Worm (Caenorhabditis elegans) whole organism, early embryonic: Measurements from ENCODE around the gene grd-10.
"Not testable (repeated sequence)": the region's sequence is repeated elsewhere in the genome, so short reads cannot be mapped to it uniquely, and the experiment has no call there.

ENCODE experiments used
- B0310.2 ChIP-seq: sonication (generic microtip); optimal IDR thresholded peaks from 2 replicates; lab custom pipeline; 2016; ENCODE audit warnings: mild to moderate bottlenecking, missing genetic modification characterization, missing compliant biosample characterization
- F13C5.2 ChIP-seq: sonication (generic microtip); optimal IDR thresholded peaks from 2 replicates; lab custom pipeline; 2017; ENCODE audit warnings: mild to moderate bottlenecking, missing genetic modification characterization, inconsistent platforms, missing compliant biosample characterization
- aly-1 ChIP-seq: sonication (generic microtip); optimal IDR thresholded peaks from 2 replicates; lab custom pipeline; 2016; ENCODE audit warnings: missing genetic modification characterization, missing compliant biosample characterization
- ama-1 ChIP-seq: fragments of 150-350 bp; optimal IDR thresholded peaks from 2 replicates; lab custom pipeline; 2014
- ceh-13 ChIP-seq: fragments of 200-800 bp; sonication (Bioruptor generic); optimal IDR thresholded peaks from 2 replicates; lab custom pipeline; 2018; ENCODE audit warnings: mild to moderate bottlenecking, missing genetic modification characterization, missing compliant biosample characterization
- ceh-36 ChIP-seq: sonication (generic microtip); optimal IDR thresholded peaks from 2 replicates; lab custom pipeline; 2016; ENCODE audit warnings: missing genetic modification characterization, inconsistent platforms, missing compliant biosample characterization
- ets-7 ChIP-seq: sonication (generic microtip); optimal IDR thresholded peaks from 2 replicates; lab custom pipeline; 2016; ENCODE audit warnings: missing genotype, missing genetic modification characterization, missing compliant biosample characterization
- flt-1 ChIP-seq: fragments of 200-800 bp; sonication (Bioruptor generic); IDR thresholded peaks from 2 replicates; pipeline ENCODE4 v1.3.6; 2022; ENCODE audit warnings: missing genetic modification characterization, missing compliant biosample characterization
- hmbx-1 ChIP-seq: sonication (generic microtip); optimal IDR thresholded peaks from 2 replicates; lab custom pipeline; 2016; ENCODE audit warnings: mild to moderate bottlenecking, missing genetic modification characterization, missing compliant biosample characterization
- hmg-4 ChIP-seq: fragments of 200-800 bp; sonication (Bioruptor generic); optimal IDR thresholded peaks from 2 replicates; lab custom pipeline; 2018; ENCODE audit warnings: mild to moderate bottlenecking, missing genetic modification characterization, missing compliant biosample characterization
- hnd-1 ChIP-seq: sonication (generic microtip); optimal IDR thresholded peaks from 2 replicates; lab custom pipeline; 2016; ENCODE audit warnings: missing genetic modification characterization, missing compliant biosample characterization
- pes-1 ChIP-seq: fragments of 200-800 bp; sonication (Bioruptor generic); IDR thresholded peaks from 2 replicates; pipeline ENCODE4 v1.3.6; 2022; ENCODE audit warnings: missing genetic modification reagents, missing genetic modification characterization, missing compliant biosample characterization
- scrt-1 ChIP-seq: fragments of 200-800 bp; sonication (Bioruptor generic); IDR thresholded peaks from 2 replicates; pipeline ENCODE4 v1.3.6; 2022; ENCODE audit warnings: missing genetic modification characterization, missing compliant biosample characterization
- sea-1 ChIP-seq: fragments of 200-800 bp; sonication (Bioruptor generic); conservative IDR thresholded peaks from 2 replicates; pipeline ENCODE4 v1.3.6; 2022; ENCODE audit warnings: missing genetic modification characterization, missing compliant biosample characterization
- tbx-11 ChIP-seq: fragments of 200-800 bp; sonication (Bioruptor generic); IDR thresholded peaks from 2 replicates; pipeline ENCODE4 v1.3.6; 2022; ENCODE audit warnings: missing genetic modification characterization, missing compliant biosample characterization
- tbx-37 ChIP-seq: fragments of 200-800 bp; sonication (Bioruptor generic); conservative IDR thresholded peaks from 2 replicates; pipeline ENCODE4 v1.3.6; 2022; ENCODE audit warnings: missing genetic modification reagents, missing genetic modification characterization, missing compliant biosample characterization
- tra-4 ChIP-seq: sonication (generic microtip); optimal IDR thresholded peaks from 2 replicates; lab custom pipeline; 2017; ENCODE audit warnings: missing genetic modification characterization, missing compliant biosample characterization

Gene grd-10

ce11 chrIV:3422516-3422915 lies 18.3 kb upstream of the grd-10 start, which contains the start of gene C04C3.6:
TSS of gene C04C3.6 (minus strand) at chrIV:3422616.
- no peak for TF ChIP-seq flt-1 (GFP tag; lab: Robert Waterston, UW)
- no peak for TF ChIP-seq hmbx-1 (tag; lab: Kevin White, UChicago)
- TF ChIP-seq aly-1: no peak
- TF ChIP-seq hnd-1 (tag; lab: Kevin White, UChicago): no peak
- TF ChIP-seq scrt-1 (GFP tag; lab: Robert Waterston, UW): no peak
- no peak for TF ChIP-seq B0310.2 (tag; lab: Kevin White, UChicago)
- no peak for TF ChIP-seq tbx-37 (GFP tag; lab: Robert Waterston, UW)
- no peak for TF ChIP-seq F13C5.2 (tag; lab: Kevin White, UChicago)

- no peak for TF ChIP-seq B0310.2 (tag; lab: Kevin White, UChicago)
- TF ChIP-seq ceh-13: no peak
- no peak for TF ChIP-seq tbx-37 (GFP tag; lab: Robert Waterston, UW)
- TF ChIP-seq hmbx-1 (tag; lab: Kevin White, UChicago): no peak
- TF ChIP-seq flt-1 (GFP tag; lab: Robert Waterston, UW): no peak
- no peak for TF ChIP-seq tbx-11 (GFP tag; lab: Robert Waterston, UW)
- no peak for TF ChIP-seq hnd-1 (tag; lab: Kevin White, UChicago)
- no peak for TF ChIP-seq ama-1 (lab: Kevin White, UChicago)
- TF ChIP-seq tra-4 (tag; lab: Kevin White, UChicago): no peak
Observed at ce11 chrIV:3428434-3428950, 12.4 kb upstream of the grd-10 start, which contains the start of the genes C04C3.9 and srz-60. TSS of gene C04C3.9 (minus strand) at chrIV:3428534. TSS of gene srz-60 (plus strand) at chrIV:3428900.

- TF ChIP-seq scrt-1 (GFP tag; lab: Robert Waterston, UW); hmg-4 (GFP tag; lab: Kevin White, UChicago); B0310.2 (tag; lab: Kevin White, UChicago): not testable (repeated sequence)
Observed at ce11 chrIV:3433387-3433786, 7.5 kb upstream of the grd-10 start, which contains the start of gene C04C3.7. TSS of gene C04C3.7 (minus strand) at chrIV:3433487.

ce11 chrIV:3436021-3436420 lies 4.8 kb upstream of the grd-10 start, which contains the start of gene srz-32:
TSS of gene srz-32 (plus strand) at chrIV:3436321.
- no peak for TF ChIP-seq pes-1

- TF ChIP-seq tbx-11 (GFP tag; lab: Robert Waterston, UW): no peak
- TF ChIP-seq tra-4 (tag; lab: Kevin White, UChicago): no peak
Observed at ce11 chrIV:3438022-3438421, 2.8 kb upstream of the grd-10 start, which contains the start of gene grd-13. TSS of gene grd-13 (plus strand) at chrIV:3438312.

ce11 chrIV:3439354-3439753 lies 1.5 kb upstream of the grd-10 start, which contains the start of gene grd-3:
TSS of gene grd-3 (plus strand) at chrIV:3439655.
- no peak for TF ChIP-seq hmg-4 (GFP tag; lab: Kevin White, UChicago)
- no peak for TF ChIP-seq pes-1
- no peak for TF ChIP-seq ama-1 (lab: Kevin White, UChicago)
- TF ChIP-seq hnd-1 (tag; lab: Kevin White, UChicago): no peak
- no peak for TF ChIP-seq ceh-36 (tag; lab: Kevin White, UChicago)
- no peak for TF ChIP-seq tbx-11 (GFP tag; lab: Robert Waterston, UW)
- no peak for TF ChIP-seq scrt-1 (GFP tag; lab: Robert Waterston, UW)
- TF ChIP-seq ceh-13: no peak
- TF ChIP-seq tra-4 (tag; lab: Kevin White, UChicago): no peak
- no peak for TF ChIP-seq B0310.2 (tag; lab: Kevin White, UChicago)
- no peak for TF ChIP-seq tbx-37 (GFP tag; lab: Robert Waterston, UW)
- TF ChIP-seq ets-7 (tag; lab: Kevin White, UChicago): no peak
- TF ChIP-seq sea-1 (GFP tag; lab: Robert Waterston, UW): no peak
- no peak for TF ChIP-seq aly-1
- no peak for TF ChIP-seq hmbx-1 (tag; lab: Kevin White, UChicago)
- TF ChIP-seq F13C5.2 (tag; lab: Kevin White, UChicago): no peak

ce11 chrIV:3442513-3442912 lies 1.7 kb downstream of the grd-10 start:
- TF ChIP-seq hmbx-1 (tag; lab: Kevin White, UChicago) (no peak), ceh-13 (no peak), sea-1 (GFP tag; lab: Robert Waterston, UW) (no peak), tbx-11 (GFP tag; lab: Robert Waterston, UW) (no peak), aly-1 (no peak), hmg-4 (GFP tag; lab: Kevin White, UChicago) (no peak), scrt-1 (GFP tag; lab: Robert Waterston, UW) (no peak), ets-7 (tag; lab: Kevin White, UChicago) (no peak), hnd-1 (tag; lab: Kevin White, UChicago) (no peak), B0310.2 (tag; lab: Kevin White, UChicago) (no peak), F13C5.2 (tag; lab: Kevin White, UChicago) (no peak), flt-1 (GFP tag; lab: Robert Waterston, UW) (no peak), tra-4 (tag; lab: Kevin White, UChicago) (no peak), ceh-36 (tag; lab: Kevin White, UChicago) (no peak), ama-1 (lab: Kevin White, UChicago) (no peak), tbx-37 (GFP tag; lab: Robert Waterston, UW) (no peak), pes-1 (no peak)

- no peak for TF ChIP-seq tbx-37 (GFP tag; lab: Robert Waterston, UW)
- no peak for TF ChIP-seq pes-1
Observed at ce11 chrIV:3444101-3444500, 3.2 kb downstream of the grd-10 start, which contains the start of gene F09D12.2. TSS of gene F09D12.2 (minus strand) at chrIV:3444201.
